Worm (Caenorhabditis elegans) whole organism, early embryonic: ENCODE measurements around the gene bli-1.

ENCODE experiments used
- B0310.2 ChIP-seq: sonication (generic microtip); optimal IDR thresholded peaks from 2 replicates; lab custom pipeline; 2016; ENCODE audit warnings: mild to moderate bottlenecking, missing genetic modification characterization, missing compliant biosample characterization
- F13C5.2 ChIP-seq: sonication (generic microtip); optimal IDR thresholded peaks from 2 replicates; lab custom pipeline; 2017; ENCODE audit warnings: mild to moderate bottlenecking, missing genetic modification characterization, inconsistent platforms, missing compliant biosample characterization
- aly-1 ChIP-seq: sonication (generic microtip); optimal IDR thresholded peaks from 2 replicates; lab custom pipeline; 2016; ENCODE audit warnings: missing genetic modification characterization, missing compliant biosample characterization
- ama-1 ChIP-seq: fragments of 150-350 bp; optimal IDR thresholded peaks from 2 replicates; lab custom pipeline; 2014
- ceh-13 ChIP-seq: fragments of 200-800 bp; sonication (Bioruptor generic); optimal IDR thresholded peaks from 2 replicates; lab custom pipeline; 2018; ENCODE audit warnings: mild to moderate bottlenecking, missing genetic modification characterization, missing compliant biosample characterization
- ceh-36 ChIP-seq: sonication (generic microtip); optimal IDR thresholded peaks from 2 replicates; lab custom pipeline; 2016; ENCODE audit warnings: missing genetic modification characterization, inconsistent platforms, missing compliant biosample characterization
- ets-7 ChIP-seq: sonication (generic microtip); optimal IDR thresholded peaks from 2 replicates; lab custom pipeline; 2016; ENCODE audit warnings: missing genotype, missing genetic modification characterization, missing compliant biosample characterization
- flt-1 ChIP-seq: fragments of 200-800 bp; sonication (Bioruptor generic); IDR thresholded peaks from 2 replicates; pipeline ENCODE4 v1.3.6; 2022; ENCODE audit warnings: missing genetic modification characterization, missing compliant biosample characterization
- hmbx-1 ChIP-seq: sonication (generic microtip); optimal IDR thresholded peaks from 2 replicates; lab custom pipeline; 2016; ENCODE audit warnings: mild to moderate bottlenecking, missing genetic modification characterization, missing compliant biosample characterization
- hmg-4 ChIP-seq: fragments of 200-800 bp; sonication (Bioruptor generic); optimal IDR thresholded peaks from 2 replicates; lab custom pipeline; 2018; ENCODE audit warnings: mild to moderate bottlenecking, missing genetic modification characterization, missing compliant biosample characterization
- hnd-1 ChIP-seq: sonication (generic microtip); optimal IDR thresholded peaks from 2 replicates; lab custom pipeline; 2016; ENCODE audit warnings: missing genetic modification characterization, missing compliant biosample characterization
- pes-1 ChIP-seq: fragments of 200-800 bp; sonication (Bioruptor generic); IDR thresholded peaks from 2 replicates; pipeline ENCODE4 v1.3.6; 2022; ENCODE audit warnings: missing genetic modification reagents, missing genetic modification characterization, missing compliant biosample characterization
- scrt-1 ChIP-seq: fragments of 200-800 bp; sonication (Bioruptor generic); IDR thresholded peaks from 2 replicates; pipeline ENCODE4 v1.3.6; 2022; ENCODE audit warnings: missing genetic modification characterization, missing compliant biosample characterization
- sea-1 ChIP-seq: fragments of 200-800 bp; sonication (Bioruptor generic); conservative IDR thresholded peaks from 2 replicates; pipeline ENCODE4 v1.3.6; 2022; ENCODE audit warnings: missing genetic modification characterization, missing compliant biosample characterization
- tbx-11 ChIP-seq: fragments of 200-800 bp; sonication (Bioruptor generic); IDR thresholded peaks from 2 replicates; pipeline ENCODE4 v1.3.6; 2022; ENCODE audit warnings: missing genetic modification characterization, missing compliant biosample characterization
- tbx-37 ChIP-seq: fragments of 200-800 bp; sonication (Bioruptor generic); conservative IDR thresholded peaks from 2 replicates; pipeline ENCODE4 v1.3.6; 2022; ENCODE audit warnings: missing genetic modification reagents, missing genetic modification characterization, missing compliant biosample characterization
- tra-4 ChIP-seq: sonication (generic microtip); optimal IDR thresholded peaks from 2 replicates; lab custom pipeline; 2017; ENCODE audit warnings: missing genetic modification characterization, missing compliant biosample characterization

bli-1 gene

ce11 chrII:10708660-10709059 lies at the start of gene bli-1:
Gene bli-1, plus strand, starts transcription at chrII:10708960.
- no peak for TF ChIP-seq hmbx-1 (tag; lab: Kevin White, UChicago)
- TF ChIP-seq B0310.2: no peak
- no peak for TF ChIP-seq ets-7 (tag; lab: Kevin White, UChicago)
- TF ChIP-seq tbx-37 (GFP tag; lab: Robert Waterston, UW): no peak
- TF ChIP-seq hmg-4: no peak
- no peak for TF ChIP-seq ceh-13 (GFP tag; lab: Kevin White, UChicago)
- TF ChIP-seq aly-1 (tag; lab: Kevin White, UChicago): no peak
- no peak for TF ChIP-seq pes-1 (GFP tag; lab: Robert Waterston, UW)
- no peak for TF ChIP-seq hnd-1
- TF ChIP-seq tbx-11 (GFP tag; lab: Robert Waterston, UW): no peak
- no peak for TF ChIP-seq F13C5.2 (tag; lab: Kevin White, UChicago)
- no peak for TF ChIP-seq tra-4
- no peak for TF ChIP-seq scrt-1 (GFP tag; lab: Robert Waterston, UW)
- no peak for TF ChIP-seq ama-1 (lab: Kevin White, UChicago)

ce11 chrII:10659585-10659984 lies 49.2 kb upstream of the bli-1 start:
- no peak for TF ChIP-seq flt-1
- TF ChIP-seq aly-1 (tag; lab: Kevin White, UChicago): no peak

- TF ChIP-seq flt-1 (no peak), B0310.2 (no peak), ama-1 (lab: Kevin White, UChicago) (no peak), hmg-4 (no peak), ceh-36 (tag; lab: Kevin White, UChicago) (no peak), ets-7 (tag; lab: Kevin White, UChicago) (no peak), scrt-1 (GFP tag; lab: Robert Waterston, UW) (no peak), tra-4 (no peak), pes-1 (GFP tag; lab: Robert Waterston, UW) (no peak), aly-1 (tag; lab: Kevin White, UChicago) (no peak), tbx-37 (GFP tag; lab: Robert Waterston, UW) (no peak), F13C5.2 (tag; lab: Kevin White, UChicago) (no peak), hmbx-1 (tag; lab: Kevin White, UChicago) (no peak), tbx-11 (GFP tag; lab: Robert Waterston, UW) (no peak), hnd-1 (no peak), sea-1 (GFP tag; lab: Robert Waterston, UW) (no peak)
Observed at ce11 chrII:10660892-10661291, 47.9 kb upstream of the bli-1 start, which contains the start of gene marc-2. Gene marc-2, minus strand, starts transcription at chrII:10660992.

- TF ChIP-seq ama-1 (lab: Kevin White, UChicago) (no peak), ceh-13 (GFP tag; lab: Kevin White, UChicago) (no peak), ceh-36 (tag; lab: Kevin White, UChicago) (no peak), flt-1 (no peak), hmg-4 (no peak), hmbx-1 (tag; lab: Kevin White, UChicago) (no peak), F13C5.2 (tag; lab: Kevin White, UChicago) (no peak), aly-1 (tag; lab: Kevin White, UChicago) (no peak), scrt-1 (GFP tag; lab: Robert Waterston, UW) (no peak), ets-7 (tag; lab: Kevin White, UChicago) (no peak), hnd-1 (no peak), tbx-11 (GFP tag; lab: Robert Waterston, UW) (no peak), pes-1 (GFP tag; lab: Robert Waterston, UW) (no peak), B0310.2 (no peak), tra-4 (no peak), tbx-37 (GFP tag; lab: Robert Waterston, UW) (no peak), sea-1 (GFP tag; lab: Robert Waterston, UW) (no peak)
Observed at ce11 chrII:10661448-10662064, 47.2 kb upstream of the bli-1 start.

- TF ChIP-seq ama-1 (lab: Kevin White, UChicago) (peak; percentile 61), hmg-4 (no peak), ceh-13 (GFP tag; lab: Kevin White, UChicago) (no peak), scrt-1 (GFP tag; lab: Robert Waterston, UW) (no peak), B0310.2 (no peak)
Observed at ce11 chrII:10662279-10662678, 46.5 kb upstream of the bli-1 start.

- TF ChIP-seq aly-1 (tag; lab: Kevin White, UChicago) (no peak), ceh-13 (GFP tag; lab: Kevin White, UChicago) (no peak), ets-7 (tag; lab: Kevin White, UChicago) (no peak), hmg-4 (no peak), hmbx-1 (tag; lab: Kevin White, UChicago) (no peak), tra-4 (no peak), pes-1 (GFP tag; lab: Robert Waterston, UW) (no peak), F13C5.2 (tag; lab: Kevin White, UChicago) (no peak), flt-1 (no peak), tbx-37 (GFP tag; lab: Robert Waterston, UW) (no peak), sea-1 (GFP tag; lab: Robert Waterston, UW) (no peak), scrt-1 (GFP tag; lab: Robert Waterston, UW) (no peak), B0310.2 (no peak), ama-1 (lab: Kevin White, UChicago) (no peak), hnd-1 (no peak), ceh-36 (tag; lab: Kevin White, UChicago) (no peak), tbx-11 (GFP tag; lab: Robert Waterston, UW) (no peak)
Observed at ce11 chrII:10662698-10663097, 46.1 kb upstream of the bli-1 start, which contains the start of gene D2089.8. Gene D2089.8, minus strand, starts transcription at chrII:10662781.

ce11 chrII:10665031-10665430 lies 43.7 kb upstream of the bli-1 start, which contains the start of gene D2089.3:
Gene D2089.3, minus strand, starts transcription at chrII:10665131.
- TF ChIP-seq hmbx-1 (tag; lab: Kevin White, UChicago) (no peak), F13C5.2 (tag; lab: Kevin White, UChicago) (no peak), flt-1 (no peak), ceh-36 (tag; lab: Kevin White, UChicago) (no peak), ama-1 (lab: Kevin White, UChicago) (no peak), tra-4 (no peak), scrt-1 (GFP tag; lab: Robert Waterston, UW) (no peak), tbx-11 (GFP tag; lab: Robert Waterston, UW) (no peak), aly-1 (tag; lab: Kevin White, UChicago) (no peak), hnd-1 (no peak), hmg-4 (no peak), sea-1 (GFP tag; lab: Robert Waterston, UW) (no peak), tbx-37 (GFP tag; lab: Robert Waterston, UW) (no peak), pes-1 (GFP tag; lab: Robert Waterston, UW) (no peak), B0310.2 (no peak)
